Worm (Caenorhabditis elegans) whole organism, L2 larva: ENCODE results near the gene ZK1307.7.

Experiments
- C34F6.9 ChIP-seq: fragments of 150-350 bp; optimal IDR thresholded peaks from 2 replicates; lab custom pipeline; 2014; ENCODE audit warnings: missing biosample characterization, missing genetic modification characterization
- R02D3.7 ChIP-seq: fragments of 150-350 bp; optimal IDR thresholded peaks from 2 replicates; lab custom pipeline; 2014; ENCODE audit warnings: missing biosample characterization, missing genetic modification characterization
- Y55F3AM.14 ChIP-seq: fragments of 200-800 bp; sonication (Bioruptor generic); optimal IDR thresholded peaks from 2 replicates; lab custom pipeline; 2018; ENCODE audit warnings: mild to moderate bottlenecking, missing genetic modification characterization, missing compliant biosample characterization
- alr-1 ChIP-seq: fragments of 150-350 bp; optimal IDR thresholded peaks from 2 replicates; lab custom pipeline; 2014; ENCODE audit warnings: missing biosample characterization, missing genetic modification characterization
- aly-2 ChIP-seq: fragments of 150-350 bp; optimal IDR thresholded peaks from 2 replicates; lab custom pipeline; 2014; ENCODE audit warnings: missing biosample characterization, missing genetic modification characterization
- blmp-1 ChIP-seq: sonication (generic microtip); optimal IDR thresholded peaks from 2 replicates; lab custom pipeline; 2017; ENCODE audit warnings: missing genetic modification characterization, mild to moderate bottlenecking, missing compliant biosample characterization, antibody characterized with exemption, moderate library complexity; ENCODE audit not compliant: insufficient read depth
- ceh-16 ChIP-seq: fragments of 150-350 bp; optimal IDR thresholded peaks from 2 replicates; lab custom pipeline; 2014; ENCODE audit warnings: missing biosample characterization, missing genetic modification characterization
- ceh-82 ChIP-seq: fragments of 150-350 bp; optimal IDR thresholded peaks from 2 replicates; lab custom pipeline; 2014; ENCODE audit warnings: missing biosample characterization, missing genetic modification characterization
- crh-2 ChIP-seq: sonication (generic microtip); optimal IDR thresholded peaks from 2 replicates; lab custom pipeline; 2017; ENCODE audit warnings: missing biosample characterization, missing genetic modification characterization
- dmd-4 ChIP-seq: sonication (generic microtip); optimal IDR thresholded peaks from 2 replicates; lab custom pipeline; 2017; ENCODE audit warnings: missing biosample characterization, missing genetic modification characterization
- egl-27 ChIP-seq: sonication (generic microtip); optimal IDR thresholded peaks from 3 replicates; lab custom pipeline; 2017; ENCODE audit warnings: missing biosample characterization, missing genetic modification reagents, missing genetic modification characterization
- elt-3 ChIP-seq: sonication (generic microtip); optimal IDR thresholded peaks from 2 replicates; lab custom pipeline; 2017; ENCODE audit warnings: missing biosample characterization, missing genetic modification characterization
- fos-1 ChIP-seq: fragments of 150-350 bp; optimal IDR thresholded peaks from 2 replicates; lab custom pipeline; 2014; ENCODE audit warnings: missing biosample characterization, missing genetic modification characterization
- gmeb-1 ChIP-seq: fragments of 150-350 bp; optimal IDR thresholded peaks from 2 replicates; lab custom pipeline; 2014; ENCODE audit warnings: missing biosample characterization, missing genetic modification characterization
- lin-11 ChIP-seq: fragments of 150-350 bp; sonication (generic microtip); optimal IDR thresholded peaks from 2 replicates; lab custom pipeline; 2014; ENCODE audit warnings: missing biosample characterization, missing genetic modification characterization, inconsistent platforms, mixed read lengths
- lin-39 ChIP-seq: fragments of 150-350 bp; optimal IDR thresholded peaks from 2 replicates; lab custom pipeline; 2014; ENCODE audit warnings: missing biosample characterization, missing genetic modification reagents, missing genetic modification characterization
- lsy-2 ChIP-seq, 2 experiments: fragments of 150-350 bp in 1 of 2; sonication (generic microtip) in 1 of 2; optimal IDR thresholded peaks; 2 replicates each; lab custom pipeline; 2014 to 2017; ENCODE audit warnings: missing biosample characterization in 2 of 2, missing genetic modification characterization in 2 of 2
- mab-5 ChIP-seq: fragments of 150-350 bp; optimal IDR thresholded peaks from 2 replicates; lab custom pipeline; 2014; ENCODE audit warnings: missing biosample characterization, missing genetic modification characterization
- mbf-1 ChIP-seq: sonication (generic microtip); optimal IDR thresholded peaks from 2 replicates; lab custom pipeline; 2017; ENCODE audit warnings: missing biosample characterization, missing genetic modification characterization
- mdl-1 ChIP-seq, 2 experiments: fragments of 150-350 bp in 1 of 2; sonication (generic microtip) in 1 of 2; optimal IDR thresholded peaks; 2 replicates each; lab custom pipeline; 2017; ENCODE audit warnings: missing biosample characterization in 2 of 2, missing genetic modification characterization in 2 of 2
- nhr-10 ChIP-seq: sonication (generic microtip); optimal IDR thresholded peaks from 2 replicates; lab custom pipeline; 2017; ENCODE audit warnings: missing biosample characterization, missing genetic modification characterization
- nhr-11 ChIP-seq: fragments of 150-350 bp; optimal IDR thresholded peaks from 2 replicates; lab custom pipeline; 2014; ENCODE audit warnings: missing biosample characterization, missing genetic modification characterization
- nhr-129 ChIP-seq: fragments of 150-350 bp; optimal IDR thresholded peaks from 2 replicates; lab custom pipeline; 2014; ENCODE audit warnings: missing biosample characterization, missing genetic modification characterization
- nhr-23 ChIP-seq: fragments of 150-350 bp; optimal IDR thresholded peaks from 2 replicates; lab custom pipeline; 2014; ENCODE audit warnings: missing biosample characterization, missing genetic modification reagents, missing genetic modification characterization
- nhr-77 ChIP-seq: fragments of 150-350 bp; optimal IDR thresholded peaks from 2 replicates; lab custom pipeline; 2014; ENCODE audit warnings: missing biosample characterization, missing genetic modification characterization
- peb-1 ChIP-seq: fragments of 150-350 bp; optimal IDR thresholded peaks from 2 replicates; lab custom pipeline; 2014; ENCODE audit warnings: missing biosample characterization, missing genetic modification characterization
- sem-4 ChIP-seq: fragments of 150-350 bp; optimal IDR thresholded peaks from 2 replicates; lab custom pipeline; 2014; ENCODE audit warnings: missing biosample characterization, missing genetic modification reagents, missing genetic modification characterization
- skn-1 ChIP-seq: sonication (generic microtip); optimal IDR thresholded peaks from 2 replicates; lab custom pipeline; 2017; ENCODE audit warnings: missing biosample characterization, missing genetic modification characterization
- sma-3 ChIP-seq: sonication (generic microtip); optimal IDR thresholded peaks from 2 replicates; lab custom pipeline; 2016; ENCODE audit warnings: missing genetic modification reagents, missing genetic modification characterization, missing compliant biosample characterization
- sma-9 ChIP-seq, 2 experiments: fragments of 150-350 bp in 1 of 2; sonication (generic microtip) in 1 of 2; optimal IDR thresholded peaks; 2 replicates each; lab custom pipeline; 2014 to 2016; ENCODE audit warnings: missing genetic modification characterization in 2 of 2, mild to moderate bottlenecking in 1 of 2, missing biosample characterization in 1 of 2, missing compliant biosample characterization in 1 of 2, missing genetic modification reagents in 1 of 2, moderate library complexity in 1 of 2
- unc-55 ChIP-seq: fragments of 150-350 bp; sonication (generic microtip); optimal IDR thresholded peaks from 3 replicates; lab custom pipeline; 2014; ENCODE audit warnings: missing biosample characterization, missing genetic modification reagents, missing genetic modification characterization
- unc-62 ChIP-seq: fragments of 150-350 bp; optimal IDR thresholded peaks from 2 replicates; lab custom pipeline; 2014; ENCODE audit warnings: missing biosample characterization, missing genetic modification reagents, missing genetic modification characterization
- zag-1 ChIP-seq: fragments of 150-350 bp; optimal IDR thresholded peaks from 2 replicates; lab custom pipeline; 2014; ENCODE audit warnings: missing biosample characterization, missing genetic modification characterization
- ztf-4 ChIP-seq: fragments of 150-350 bp; optimal IDR thresholded peaks from 2 replicates; lab custom pipeline; 2014; ENCODE audit warnings: missing biosample characterization, missing genetic modification characterization

ZK1307.7 gene

ce11 chrII:9646928-9647838 is 10.8 kb downstream of the ZK1307.7 start, which contains the start of gene sqv-8:
sqv-8 (plus strand) TSS chrII:9646978.
- TF ChIP-seq mdl-1 (tag; optimal IDR thresholded peaks at IDR 0.05; lab: Kevin White, UChicago): no peak
- peak; percentile 27 for TF ChIP-seq nhr-129 (tag; lab: Kevin White, UChicago)
- no peak for TF ChIP-seq ztf-4
- peak; percentile 33 for TF ChIP-seq unc-55 (GFP tag; lab: Kevin White, UChicago)
- TF ChIP-seq crh-2: peak; percentile 21
- TF ChIP-seq sma-9 (GFP tag; optimal IDR thresholded peaks at IDR 0.05; lab: Kevin White, UChicago): peak; percentile 32
- TF ChIP-seq sma-9 (tag; optimal IDR thresholded peaks at IDR 0.05; lab: Kevin White, UChicago): no peak
- peak in 1 of 2 experiments; percentile 34 for TF ChIP-seq lsy-2 (tag; optimal IDR thresholded peaks at IDR 0.05; lab: Kevin White, UChicago)
- peak; percentile 82 for TF ChIP-seq C34F6.9 (tag; lab: Kevin White, UChicago)
- TF ChIP-seq fos-1 (tag; lab: Kevin White, UChicago): peak; percentile 16
- TF ChIP-seq, all 48 proteins: peak for 7

- TF ChIP-seq unc-62 (GFP tag; lab: Kevin White, UChicago): no peak
- no peak for TF ChIP-seq sma-9 (GFP tag; optimal IDR thresholded peaks at IDR 0.05; lab: Kevin White, UChicago)
- no peak for TF ChIP-seq sma-9 (tag; optimal IDR thresholded peaks at IDR 0.05; lab: Kevin White, UChicago)
- TF ChIP-seq lin-39: no peak
- no peak for TF ChIP-seq elt-3 (tag; lab: Kevin White, UChicago)
- TF ChIP-seq dmd-4 (tag; lab: Kevin White, UChicago): no peak
- TF ChIP-seq mbf-1 (tag; lab: Kevin White, UChicago): no peak
- no peak for TF ChIP-seq sma-3 (GFP tag; lab: Kevin White, UChicago)
- no peak for TF ChIP-seq Y55F3AM.14
- no peak for TF ChIP-seq aly-2 (tag; lab: Kevin White, UChicago)
- TF ChIP-seq lin-11 (tag; lab: Kevin White, UChicago): no peak
- no peak for TF ChIP-seq gmeb-1 (tag; lab: Kevin White, UChicago)
- no peak for TF ChIP-seq egl-27 (tag; lab: Kevin White, UChicago)
- no peak for TF ChIP-seq peb-1 (tag; lab: Kevin White, UChicago)
Observed at ce11 chrII:9649191-9649590, 12.8 kb downstream of the ZK1307.7 start, which contains the start of gene ZK1307.9. ZK1307.9 (plus strand) TSS chrII:9649491.

- no peak for TF ChIP-seq ztf-4
- TF ChIP-seq nhr-23: no peak
- no peak for TF ChIP-seq nhr-11
- no peak for TF ChIP-seq ceh-16 (tag; lab: Kevin White, UChicago)
- TF ChIP-seq alr-1 (tag; lab: Kevin White, UChicago): no peak
- no peak for TF ChIP-seq lin-11 (tag; lab: Kevin White, UChicago)
- TF ChIP-seq zag-1 (tag; lab: Kevin White, UChicago): no peak
- TF ChIP-seq fos-1 (tag; lab: Kevin White, UChicago): no peak
- no peak for TF ChIP-seq gmeb-1 (tag; lab: Kevin White, UChicago)
- no peak for TF ChIP-seq lsy-2 (tag; optimal IDR thresholded peaks at IDR 0.05; lab: Kevin White, UChicago)
- no peak for TF ChIP-seq blmp-1 (tag; lab: Kevin White, UChicago)
- no peak for TF ChIP-seq sma-9 (GFP tag; optimal IDR thresholded peaks at IDR 0.05; lab: Kevin White, UChicago)
- TF ChIP-seq sma-9 (tag; optimal IDR thresholded peaks at IDR 0.05; lab: Kevin White, UChicago): no peak
- TF ChIP-seq Y55F3AM.14: no peak
- no peak for TF ChIP-seq R02D3.7 (tag; lab: Kevin White, UChicago)
- TF ChIP-seq nhr-10: no peak
- no peak for TF ChIP-seq C34F6.9 (tag; lab: Kevin White, UChicago)
- TF ChIP-seq unc-55 (GFP tag; lab: Kevin White, UChicago): no peak
- TF ChIP-seq nhr-77 (tag; lab: Kevin White, UChicago): no peak
- no peak for TF ChIP-seq mdl-1 (tag; optimal IDR thresholded peaks at IDR 0.05; lab: Kevin White, UChicago)
- TF ChIP-seq peb-1 (tag; lab: Kevin White, UChicago): no peak
- TF ChIP-seq, all 48 proteins: peak for 0
Observed at ce11 chrII:9651700-9652099, 15.3 kb downstream of the ZK1307.7 start, which contains the start of gene ZK1307.4. ZK1307.4 (minus strand) TSS chrII:9651800.

- TF ChIP-seq lin-39 (no peak), skn-1 (tag; lab: Kevin White, UChicago) (no peak), ceh-82 (tag; lab: Kevin White, UChicago) (no peak), sem-4 (tag; lab: Kevin White, UChicago) (no peak), crh-2 (no peak), mab-5 (tag; lab: Kevin White, UChicago) (no peak), peb-1 (tag; lab: Kevin White, UChicago) (no peak), mbf-1 (tag; lab: Kevin White, UChicago) (no peak), aly-2 (tag; lab: Kevin White, UChicago) (no peak)
Observed at ce11 chrII:9652919-9653318, 16.5 kb downstream of the ZK1307.7 start, which contains the start of gene ZK1307.3. ZK1307.3 (minus strand) TSS chrII:9653019.
